Worm (Caenorhabditis elegans): Measurements from ENCODE around the gene srh-45.
A peak's percentile ranks its signal among the peaks of the same experiment; 100 is the strongest.

The srh-45 gene

DNA sequence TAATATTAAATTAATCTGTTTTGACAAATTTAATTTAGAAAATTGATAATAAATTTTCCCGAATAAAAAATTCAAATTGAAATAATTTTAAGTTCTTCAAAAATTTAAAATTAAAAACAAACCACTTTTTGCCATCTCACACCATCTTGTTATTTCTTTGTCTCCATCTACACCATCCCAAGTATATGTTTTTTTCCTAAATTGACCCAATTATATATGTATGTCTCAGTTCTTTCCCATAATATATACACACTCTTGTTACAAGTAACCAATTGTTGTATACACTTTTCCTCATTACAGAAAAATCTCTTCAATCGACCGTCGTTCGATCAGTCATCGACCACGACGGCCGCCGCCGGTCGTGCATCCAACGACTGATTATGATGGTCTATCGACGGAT, 22.5 kb downstream of the srh-45 start, which contains the start of gene gly-20:
gly-20 (plus strand) TSS at position 301 of the 400 bp plus-strand sequence.
- TF ChIP-seq nhr-120 (GFP tag; IDR thresholded peaks at IDR 0.05) (no peak), Y53F4B.3 (GFP tag; IDR thresholded peaks at IDR 0.05) (no peak), nhr-179 (tag; optimal IDR thresholded peaks at IDR 0.05) (no peak), madf-10 (tag; optimal IDR thresholded peaks at IDR 0.05) (no peak), lin-35 (GFP tag; optimal IDR thresholded peaks at IDR 0.05) (no peak), pbrm-1 (GFP tag; IDR thresholded peaks at IDR 0.05) (no peak), aptf-2 (GFP tag; conservative IDR thresholded peaks at IDR 0.05) (no peak), pha-4 (tag; optimal IDR thresholded peaks at IDR 0.05) (no peak), ztf-26 (tag; optimal IDR thresholded peaks at IDR 0.05) (no peak), die-1 (tag; optimal IDR thresholded peaks at IDR 0.05) (no peak), efl-1 (GFP tag; optimal IDR thresholded peaks at IDR 0.05) (no peak), D2030.7 (GFP tag; IDR thresholded peaks at IDR 0.05) (no peak), F57C9.4 (tag; optimal IDR thresholded peaks at IDR 0.05) (no peak), ceh-79 (tag; optimal IDR thresholded peaks at IDR 0.05) (no peak), hmg-20 (GFP tag; IDR thresholded peaks at IDR 0.05) (no peak), ceh-100 (GFP tag; IDR thresholded peaks at IDR 0.05) (no peak), nfya-1 (tag; optimal IDR thresholded peaks at IDR 0.05; ENCODE audit: borderline replicate concordance, insufficient read depth) (no peak), ztf-18 (tag; optimal IDR thresholded peaks at IDR 0.05) (no peak), lin-54 (GFP tag; optimal IDR thresholded peaks at IDR 0.05) (no peak)

DNA sequence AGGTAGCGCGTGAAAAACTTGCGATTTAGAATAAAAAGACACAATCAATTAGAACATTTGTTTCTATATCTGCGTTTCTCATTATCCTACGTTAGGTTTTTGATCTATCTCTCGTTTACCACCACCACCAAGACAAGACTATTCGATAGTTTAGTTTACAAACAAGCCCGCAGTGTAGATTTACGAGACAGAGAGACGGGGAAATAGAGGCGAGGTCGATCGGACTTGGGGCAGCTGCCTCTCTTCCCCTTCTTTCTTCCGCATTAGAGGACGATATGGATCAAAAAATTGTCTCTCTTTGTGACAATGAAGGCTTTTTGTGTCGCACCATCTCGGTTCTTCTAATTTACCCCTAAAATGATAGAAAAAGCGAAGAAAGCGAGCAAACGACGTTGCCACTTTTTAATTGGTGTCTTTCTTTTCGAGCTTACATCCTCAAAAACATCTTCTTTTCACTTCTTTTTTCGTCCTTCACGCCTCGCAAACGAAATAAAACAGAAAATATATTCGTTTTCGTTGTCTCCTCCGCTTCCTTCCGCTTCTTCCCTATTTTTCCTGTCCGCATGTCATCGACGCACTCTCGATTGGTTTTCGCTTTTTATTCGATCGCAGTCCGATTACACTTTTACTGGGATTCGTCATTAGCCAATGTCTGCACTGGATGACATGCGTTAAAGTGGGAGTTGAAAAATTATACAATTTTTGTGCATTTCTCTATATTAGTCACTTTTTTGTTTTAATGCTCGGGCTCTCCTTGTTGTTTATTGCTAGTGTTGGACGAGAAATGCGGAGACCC, 23.2 kb downstream of the srh-45 start:
- TF ChIP-seq Y53F4B.3 (GFP tag; IDR thresholded peaks at IDR 0.05): no peak
- TF ChIP-seq F10E7.11 (tag; optimal IDR thresholded peaks at IDR 0.05): no peak
- no peak for TF ChIP-seq F57C9.4 (tag; optimal IDR thresholded peaks at IDR 0.05)
- TF ChIP-seq hlh-12 (tag; optimal IDR thresholded peaks at IDR 0.05): no peak
- no peak for TF ChIP-seq ztf-26 (tag; optimal IDR thresholded peaks at IDR 0.05)
- no peak for TF ChIP-seq B0336.3 (GFP tag; IDR thresholded peaks at IDR 0.05)
- TF ChIP-seq unc-62 (GFP tag; optimal IDR thresholded peaks at IDR 0.05): no peak
- no peak for TF ChIP-seq zim-3 (tag; optimal IDR thresholded peaks at IDR 0.05)
- TF ChIP-seq attf-5 (GFP tag; optimal IDR thresholded peaks at IDR 0.05): no peak
- no peak for TF ChIP-seq F33H1.4 (GFP tag; IDR thresholded peaks at IDR 0.05)
- no peak for TF ChIP-seq bed-1 (GFP tag; IDR thresholded peaks at IDR 0.05)
- TF ChIP-seq Y67H2A.10 (GFP tag; conservative IDR thresholded peaks at IDR 0.05): no peak
- TF ChIP-seq ceh-58 (GFP tag; IDR thresholded peaks at IDR 0.05): no peak

DNA sequence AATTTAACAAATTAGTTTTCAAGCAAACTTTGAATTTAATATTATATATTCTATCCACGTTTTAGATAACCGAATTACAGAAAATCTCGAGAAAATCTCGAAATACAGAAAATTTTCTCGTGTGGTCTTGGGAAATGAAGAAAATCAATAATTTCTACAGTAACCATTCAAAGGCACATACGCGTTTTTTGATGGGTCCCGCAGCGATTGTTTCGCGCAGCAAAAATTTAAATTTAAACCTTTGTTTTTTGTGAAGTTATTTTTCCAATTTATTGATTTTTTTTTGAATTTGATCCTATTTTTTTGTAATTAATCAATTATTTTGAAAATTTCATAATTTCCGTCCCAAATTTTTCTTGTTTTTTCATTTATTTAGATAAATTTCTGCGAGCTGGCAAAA, 25.2 kb downstream of the srh-45 start:
- no peak for TF ChIP-seq gei-17 (GFP tag; optimal IDR thresholded peaks at IDR 0.05)
- no peak for TF ChIP-seq lin-26 (GFP tag; IDR thresholded peaks at IDR 0.05)
- TF ChIP-seq snpc-1.1 (tag; optimal IDR thresholded peaks at IDR 0.05; ENCODE audit: insufficient read depth): peak; percentile 1
- no peak for TF ChIP-seq madf-3 (GFP tag; IDR thresholded peaks at IDR 0.05)
- no peak for TF ChIP-seq hsf-1 (GFP tag; IDR thresholded peaks at IDR 0.05)
- TF ChIP-seq nfyb-1 (GFP tag; IDR thresholded peaks at IDR 0.05): no peak
- TF ChIP-seq fkh-3 (tag; optimal IDR thresholded peaks at IDR 0.05): no peak
- TF ChIP-seq let-526 (GFP tag; IDR thresholded peaks at IDR 0.05): no peak
- TF ChIP-seq F33H1.4 (GFP tag; IDR thresholded peaks at IDR 0.05): peak; percentile 95
- no peak for TF ChIP-seq nhr-90 (tag; optimal IDR thresholded peaks at IDR 0.05)
- TF ChIP-seq sea-2 (GFP tag; IDR thresholded peaks at IDR 0.05): no peak
- TF ChIP-seq sdz-38 (tag; optimal IDR thresholded peaks at IDR 0.05): no peak
- TF ChIP-seq aptf-2 (GFP tag; conservative IDR thresholded peaks at IDR 0.05): no peak
- TF ChIP-seq nhr-80 (tag; optimal IDR thresholded peaks at IDR 0.05): no peak
- peak; percentile 37 for TF ChIP-seq F49E8.2 (tag; optimal IDR thresholded peaks at IDR 0.05; ENCODE audit: insufficient read depth)
- TF ChIP-seq B0035.1 (tag; optimal IDR thresholded peaks at IDR 0.05): no peak
- no peak for TF ChIP-seq ama-1 (optimal IDR thresholded peaks at IDR 0.05)
- no peak for TF ChIP-seq ama-1 (GFP tag; optimal IDR thresholded peaks at IDR 0.05)
- TF ChIP-seq T26A5.8 (tag; optimal IDR thresholded peaks at IDR 0.05): no peak
- TF ChIP-seq nhr-179 (tag; optimal IDR thresholded peaks at IDR 0.05): no peak
- TF ChIP-seq efl-1 (GFP tag; optimal IDR thresholded peaks at IDR 0.05): peak; percentile 22
- peak; percentile 5 for TF ChIP-seq him-1 (tag; optimal IDR thresholded peaks at IDR 0.05)
